Fruit fly (Drosophila melanogaster) whole organism, embryonic: ENCODE results near the gene Plod.
A peak's percentile ranks its signal among the peaks of the same experiment; 100 is the strongest.

ENCODE experiments used
- Abd-B ChIP-seq: fragments of 200-800 bp; sonication (Bioruptor generic); optimal IDR thresholded peaks from 2 replicates; lab custom pipeline; 2018; ENCODE audit warnings: missing biosample characterization, mild to moderate bottlenecking, missing genetic modification characterization, moderate library complexity
- Antp ChIP-seq: fragments of 200-800 bp; sonication (Bioruptor generic); optimal IDR thresholded peaks from 3 replicates; lab custom pipeline; 2016; ENCODE audit warnings: missing biosample characterization, missing genetic modification characterization
- CG10147 ChIP-seq: fragments of 200-800 bp; sonication (Bioruptor generic); optimal IDR thresholded peaks from 2 replicates; lab custom pipeline; 2019; ENCODE audit warnings: missing biosample characterization, mild to moderate bottlenecking, missing genetic modification characterization, moderate library complexity
- CG10274 ChIP-seq: fragments of 200-800 bp; sonication (Bioruptor generic); optimal IDR thresholded peaks from 3 replicates; lab custom pipeline; 2017; ENCODE audit warnings: missing biosample characterization, mild to moderate bottlenecking, missing genetic modification characterization
- CG10431 ChIP-seq: fragments of 200-800 bp; sonication (Bioruptor generic); optimal IDR thresholded peaks from 3 replicates; lab custom pipeline; 2018; ENCODE audit warnings: missing biosample characterization, mild to moderate bottlenecking, missing genetic modification characterization
- CG10565 ChIP-seq: fragments of 200-800 bp; sonication (Bioruptor generic); optimal IDR thresholded peaks from 3 replicates; lab custom pipeline; 2016; ENCODE audit warnings: missing biosample characterization, mild to moderate bottlenecking, missing genetic modification characterization
- CG11696 ChIP-seq: fragments of 200-800 bp; sonication (Bioruptor generic); IDR thresholded peaks from 2 replicates; pipeline ENCODE4 v1.3.6; 2022; ENCODE audit warnings: missing biosample characterization, missing genetic modification characterization
- CG13296 ChIP-seq: fragments of 200-800 bp; sonication (Bioruptor generic); optimal IDR thresholded peaks from 3 replicates; lab custom pipeline; 2018; ENCODE audit warnings: missing biosample characterization, mild to moderate bottlenecking, missing genetic modification characterization
- CG13894 ChIP-seq: fragments of 200-800 bp; sonication (Bioruptor generic); optimal IDR thresholded peaks from 3 replicates; lab custom pipeline; 2018; ENCODE audit warnings: missing biosample characterization, mild to moderate bottlenecking, missing genetic modification characterization, moderate library complexity
- CG1529 ChIP-seq: fragments of 200-800 bp; sonication (Bioruptor generic); optimal IDR thresholded peaks from 3 replicates; lab custom pipeline; 2018; ENCODE audit warnings: missing biosample characterization, missing genetic modification characterization
- CG17912 ChIP-seq: fragments of 200-800 bp; sonication (Bioruptor generic); optimal IDR thresholded peaks from 2 replicates; lab custom pipeline; 2018; ENCODE audit warnings: missing biosample characterization, mild to moderate bottlenecking, missing genetic modification characterization
- CG2116 ChIP-seq: fragments of 200-800 bp; sonication (Bioruptor generic); optimal IDR thresholded peaks from 3 replicates; lab custom pipeline; 2018; ENCODE audit warnings: missing biosample characterization, mild to moderate bottlenecking, missing genetic modification characterization
- CG2712 ChIP-seq: fragments of 200-800 bp; optimal IDR thresholded peaks from 3 replicates; lab custom pipeline; 2019; ENCODE audit warnings: missing biosample characterization, mild to moderate bottlenecking, missing genetic modification characterization, moderate library complexity
- CG33213 ChIP-seq: fragments of 200-800 bp; sonication (Bioruptor generic); optimal IDR thresholded peaks from 3 replicates; lab custom pipeline; 2016; ENCODE audit warnings: missing biosample characterization, missing genetic modification characterization
- CG6272 ChIP-seq: fragments of 200-800 bp; sonication (Bioruptor generic); IDR thresholded peaks from 2 replicates; pipeline ENCODE4 v1.3.6; 2022; ENCODE audit warnings: missing biosample characterization, missing genetic modification characterization
- CG6683 ChIP-seq: fragments of 200-800 bp; sonication (Bioruptor generic); optimal IDR thresholded peaks from 2 replicates; lab custom pipeline; 2017; ENCODE audit warnings: missing biosample characterization, mild to moderate bottlenecking, missing genetic modification characterization, missing genetic modification reagents
- CG7357 ChIP-seq: fragments of 200-800 bp; sonication (Bioruptor generic); IDR thresholded peaks from 3 replicates; pipeline ENCODE4 v1.3.6; 2022; ENCODE audit warnings: missing biosample characterization, missing genetic modification characterization
- CG8765 ChIP-seq: fragments of 200-800 bp; sonication (Bioruptor generic); IDR thresholded peaks from 2 replicates; pipeline ENCODE4 v1.3.6; 2022; ENCODE audit warnings: missing biosample characterization, missing genetic modification characterization
- CG8924 ChIP-seq: fragments of 200-800 bp; optimal IDR thresholded peaks from 3 replicates; lab custom pipeline; 2019; ENCODE audit warnings: missing biosample characterization, mild to moderate bottlenecking, missing genetic modification characterization, moderate library complexity
- CG9437 ChIP-seq: fragments of 200-800 bp; sonication (Bioruptor generic); optimal IDR thresholded peaks from 2 replicates; lab custom pipeline; 2018; ENCODE audit warnings: missing biosample characterization, mild to moderate bottlenecking, missing genetic modification characterization
- CG9797 ChIP-seq: fragments of 200-800 bp; sonication (Bioruptor generic); optimal IDR thresholded peaks from 3 replicates; lab custom pipeline; 2018; ENCODE audit warnings: missing biosample characterization, mild to moderate bottlenecking, missing genetic modification characterization
- CrebB ChIP-seq: fragments of 200-800 bp; sonication (Bioruptor generic); optimal IDR thresholded peaks from 3 replicates; lab custom pipeline; 2018; ENCODE audit warnings: missing biosample characterization, mild to moderate bottlenecking, missing genetic modification characterization
- Eip74EF ChIP-seq, 2 experiments: fragments of 200-800 bp in 1 of 2; fragments of >200 bp in 1 of 2; sonication (Bioruptor generic) in 1 of 2; optimal IDR thresholded peaks; 2 replicates each; lab custom pipeline; 2017 to 2019; ENCODE audit warnings: missing biosample characterization in 2 of 2, missing genetic modification characterization in 2 of 2, mild to moderate bottlenecking in 1 of 2, moderate library complexity in 1 of 2
- GATAe ChIP-seq: fragments of 200-800 bp; sonication (Bioruptor generic); conservative IDR thresholded peaks from 2 replicates; pipeline ENCODE4 v1.3.6; 2022; ENCODE audit warnings: missing biosample characterization, missing genetic modification characterization
- HHEX ChIP-seq: fragments of 200-800 bp; sonication (Bioruptor generic); optimal IDR thresholded peaks from 3 replicates; lab custom pipeline; 2017; ENCODE audit warnings: missing biosample characterization, mild to moderate bottlenecking, missing genetic modification characterization, missing genetic modification reagents
- Hey ChIP-seq: fragments of 200-800 bp; sonication (Bioruptor generic); optimal IDR thresholded peaks from 3 replicates; lab custom pipeline; 2018; ENCODE audit warnings: missing biosample characterization, mild to moderate bottlenecking, missing genetic modification characterization
- HmgD ChIP-seq: fragments of 200-800 bp; sonication (Bioruptor generic); optimal IDR thresholded peaks from 3 replicates; lab custom pipeline; 2016; ENCODE audit warnings: missing biosample characterization, missing genetic modification characterization
- Mad ChIP-seq: fragments of 200-800 bp; sonication (Bioruptor generic); optimal IDR thresholded peaks from 2 replicates; lab custom pipeline; 2016; ENCODE audit warnings: missing biosample characterization, missing genetic modification characterization
- Max ChIP-seq: fragments of 200-800 bp; sonication (Bioruptor generic); optimal IDR thresholded peaks from 2 replicates; lab custom pipeline; 2016; ENCODE audit warnings: missing biosample characterization, mild to moderate bottlenecking, missing genetic modification characterization
- Med ChIP-seq: fragments of 200-800 bp; sonication (Bioruptor generic); peaks from one replicate; lab custom pipeline; 2016; ENCODE audit warnings: missing biosample characterization, missing genetic modification characterization, mild to moderate bottlenecking, inconsistent platforms, moderate library complexity
- Mrtf ChIP-seq: fragments of 200-800 bp; sonication (Bioruptor generic); IDR thresholded peaks from 3 replicates; pipeline ENCODE4 v1.3.6; 2022; ENCODE audit warnings: missing biosample characterization, missing genetic modification characterization
- NC2α ChIP-seq: fragments of 200-800 bp; sonication (Bioruptor generic); optimal IDR thresholded peaks from 2 replicates; lab custom pipeline; 2016; ENCODE audit warnings: missing biosample characterization, missing genetic modification characterization
- Nf-YA ChIP-seq: fragments of 200-800 bp; sonication (Bioruptor generic); IDR thresholded peaks from 2 replicates; pipeline ENCODE4 v1.3.6; 2022; ENCODE audit warnings: missing biosample characterization, missing genetic modification characterization
- NfI ChIP-seq: fragments of 200-800 bp; sonication (Bioruptor generic); optimal IDR thresholded peaks from 3 replicates; lab custom pipeline; 2018; ENCODE audit warnings: missing biosample characterization, mild to moderate bottlenecking, missing genetic modification characterization, moderate library complexity
- Pdp1 ChIP-seq, 2 experiments: fragments of 200-800 bp; sonication (Bioruptor generic); optimal IDR thresholded peaks; 3 replicates each; lab custom pipeline; 2016; ENCODE audit warnings: missing biosample characterization in 2 of 2, missing genetic modification characterization in 2 of 2, mild to moderate bottlenecking in 1 of 2, moderate library complexity in 1 of 2
- Rx ChIP-seq: fragments of 200-800 bp; sonication (Bioruptor generic); IDR thresholded peaks from 2 replicates; pipeline ENCODE4 v1.3.6; 2022; ENCODE audit warnings: missing biosample characterization, missing genetic modification characterization
- chn ChIP-seq: fragments of 200-800 bp; sonication (Bioruptor generic); optimal IDR thresholded peaks from 2 replicates; lab custom pipeline; 2016; ENCODE audit warnings: missing biosample characterization, missing genetic modification characterization
- dpn ChIP-seq, 2 experiments: fragments of 200-800 bp; sonication (Bioruptor generic); optimal IDR thresholded peaks; 3 replicates each; lab custom pipeline; 2016; ENCODE audit warnings: missing biosample characterization in 2 of 2, missing genetic modification characterization in 2 of 2
- gfzf ChIP-seq: fragments of 200-800 bp; sonication (Bioruptor generic); optimal IDR thresholded peaks from 2 replicates; lab custom pipeline; 2016; ENCODE audit warnings: missing biosample characterization, mild to moderate bottlenecking, missing genetic modification characterization, moderate library complexity
- gro ChIP-seq: fragments of 200-800 bp; sonication (Bioruptor generic); optimal IDR thresholded peaks from 2 replicates; lab custom pipeline; 2016; ENCODE audit warnings: missing biosample characterization, missing genetic modification characterization
- gsb ChIP-seq: fragments of 200-800 bp; sonication (Bioruptor generic); IDR thresholded peaks from 2 replicates; pipeline ENCODE4 v1.3.6; 2022; ENCODE audit warnings: missing biosample characterization, missing genetic modification characterization
- gt ChIP-seq: fragments of 200-800 bp; sonication (Bioruptor generic); IDR thresholded peaks from 2 replicates; pipeline ENCODE4 v1.3.6; 2022; ENCODE audit warnings: missing biosample characterization, missing genetic modification characterization
- oc ChIP-seq: fragments of 200-800 bp; sonication (Bioruptor generic); optimal IDR thresholded peaks from 2 replicates; lab custom pipeline; 2018; ENCODE audit warnings: missing biosample characterization, mild to moderate bottlenecking, missing genetic modification characterization, moderate library complexity
- otp ChIP-seq: fragments of 200-800 bp; sonication (Bioruptor generic); IDR thresholded peaks from 3 replicates; pipeline ENCODE4, ENCODE4 v1.3.6; 2022; ENCODE audit warnings: missing biosample characterization, missing genetic modification characterization
- pum ChIP-seq: fragments of 200-800 bp; sonication (Bioruptor generic); optimal IDR thresholded peaks from 2 replicates; lab custom pipeline; 2016; ENCODE audit warnings: missing biosample characterization, missing genetic modification characterization
- ranshi ChIP-seq: fragments of 200-800 bp; sonication (Bioruptor generic); IDR thresholded peaks from 2 replicates; pipeline ENCODE4 v1.3.6; 2022; ENCODE audit warnings: missing biosample characterization, missing genetic modification characterization
- rib ChIP-seq: fragments of 200-800 bp; sonication (Bioruptor generic); IDR thresholded peaks from 2 replicates; pipeline ENCODE4 v1.3.6; 2022; ENCODE audit warnings: missing biosample characterization, missing genetic modification characterization
- so ChIP-seq: fragments of 200-800 bp; sonication (Bioruptor generic); IDR thresholded peaks from 3 replicates; pipeline ENCODE4 v1.3.6; 2022; ENCODE audit warnings: missing biosample characterization, missing genetic modification characterization
- tin ChIP-seq: fragments of 200-800 bp; sonication (Bioruptor generic); optimal IDR thresholded peaks from 3 replicates; lab custom pipeline; 2016; ENCODE audit warnings: missing biosample characterization, missing genetic modification characterization
- zfh1 ChIP-seq: fragments of 200-800 bp; sonication (Bioruptor generic); IDR thresholded peaks from 3 replicates; pipeline ENCODE4 v1.3.6; 2022; ENCODE audit warnings: missing biosample characterization, missing genetic modification characterization

The Plod gene

dm6 chr3L:11197291-11198021 lies 8.4 kb downstream of the Plod start, which contains the start of gene GlcAT-P (continued):
- no peak for TF ChIP-seq CG10431 (GFP tag; lab: Kevin White, UChicago)
- no peak for TF ChIP-seq gro (GFP tag; lab: Kevin White, UChicago)
- no peak for TF ChIP-seq gsb (GFP tag; lab: Robert Waterston, UW)
- no peak for TF ChIP-seq CG17912 (GFP tag; lab: Kevin White, UChicago)
- TF ChIP-seq dpn (GFP tag; optimal IDR thresholded peaks at IDR 0.05; lab: Kevin White, UChicago), result peak in 1 of 2 experiments; percentile 58
- TF ChIP-seq tin (GFP tag; lab: Kevin White, UChicago), result peak; percentile 44
- TF ChIP-seq Hey (tag; lab: Kevin White, UChicago), result no peak
- peak; percentile 46 for TF ChIP-seq CG13894
- TF ChIP-seq chn (GFP tag; lab: Kevin White, UChicago), result no peak
- no peak for TF ChIP-seq otp (GFP tag; lab: Robert Waterston, UW)
- no peak for TF ChIP-seq CG33213 (GFP tag; lab: Kevin White, UChicago)
- peak; percentile 75 for TF ChIP-seq CG13296 (GFP tag; lab: Kevin White, UChicago)
- TF ChIP-seq pum (GFP tag; lab: Kevin White, UChicago), result no peak
- TF ChIP-seq CG7357 (GFP tag; lab: Robert Waterston, UW), result no peak
- no peak for TF ChIP-seq GATAe (GFP tag; lab: Robert Waterston, UW)
- TF ChIP-seq CG1529, result no peak
- no peak for TF ChIP-seq CG11696 (GFP tag; lab: Robert Waterston, UW)
- no peak for TF ChIP-seq CG10274 (GFP tag; lab: Kevin White, UChicago)
- peak; percentile 53; the same call in 1 of the 2 replicates for TF ChIP-seq ranshi (GFP tag; lab: Robert Waterston, UW)
- no peak for TF ChIP-seq CG9797 (GFP tag; lab: Kevin White, UChicago)
- peak; percentile 85 for TF ChIP-seq CG8924 (tag; lab: Kevin White, UChicago)
- no peak for TF ChIP-seq Rx
- TF ChIP-seq gfzf (GFP tag; lab: Kevin White, UChicago), result no peak
- TF ChIP-seq Mrtf (GFP tag; lab: Robert Waterston, UW), result no peak; the same call in 2 of the 3 replicates
- no peak for TF ChIP-seq Antp (GFP tag; lab: Kevin White, UChicago)
- no peak for TF ChIP-seq Abd-B (GFP tag; lab: Kevin White, UChicago)
- no peak for TF ChIP-seq rib (GFP tag; lab: Robert Waterston, UW)
- TF ChIP-seq gt (GFP tag; lab: Robert Waterston, UW), result no peak
- peak; percentile 47 for TF ChIP-seq NfI (GFP tag; lab: Kevin White, UChicago)
- TF ChIP-seq CG6683 (GFP tag; lab: Kevin White, UChicago), result peak; percentile 75
- no peak for TF ChIP-seq CrebB
- TF ChIP-seq Eip74EF (GFP tag; optimal IDR thresholded peaks at IDR 0.05; lab: Kevin White, UChicago), result peak in 1 of 2 experiments; percentile 59
- TF ChIP-seq Med (GFP tag; lab: Kevin White, UChicago), result peak; percentile 50
- peak; percentile 41 for TF ChIP-seq Max (GFP tag; lab: Kevin White, UChicago)
- 0 out of 3 replicates have a peak, but pooled peaks have one; percentile 41 for TF ChIP-seq so
- no peak for TF ChIP-seq Mad (GFP tag; lab: Kevin White, UChicago)
- no peak for TF ChIP-seq zfh1 (GFP tag; lab: Robert Waterston, UW)
- TF ChIP-seq Nf-YA, result 0 out of 2 replicates have a peak, but pooled peaks have one; percentile 8
- peak; percentile 42 for TF ChIP-seq CG9437 (GFP tag; lab: Kevin White, UChicago)
- no peak for TF ChIP-seq HmgD (GFP tag; lab: Kevin White, UChicago)
- no peak for TF ChIP-seq CG10565 (GFP tag; lab: Kevin White, UChicago)
- no peak for TF ChIP-seq Pdp1 (GFP tag; optimal IDR thresholded peaks at IDR 0.05; lab: Kevin White, UChicago)
- no peak for TF ChIP-seq CG8765 (GFP tag; lab: Robert Waterston, UW)
- TF ChIP-seq NC2α (GFP tag; lab: Kevin White, UChicago), result no peak
- TF ChIP-seq CG2116, result peak; percentile 11
- no peak for TF ChIP-seq oc (tag; lab: Kevin White, UChicago)
- TF ChIP-seq HHEX (GFP tag; lab: Kevin White, UChicago), result no peak
- TF ChIP-seq CG6272 (GFP tag; lab: Robert Waterston, UW), result peak; percentile 28; the same call in 1 of the 2 replicates
- peak; percentile 86 for TF ChIP-seq CG2712
- peak; percentile 64 for TF ChIP-seq CG10147 (GFP tag; lab: Kevin White, UChicago)
